Fruit fly (Drosophila melanogaster) whole organism, embryonic: ENCODE measurements around the gene Pif1A.
A peak's percentile ranks its signal among the peaks of the same experiment; 100 is the strongest.

Source experiments
- Adf1 ChIP-seq: fragments of 200-800 bp; sonication (Bioruptor generic); IDR thresholded peaks from 2 replicates; pipeline ENCODE4 v1.3.6; 2022; ENCODE audit warnings: missing biosample characterization, missing genetic modification characterization
- Aef1 ChIP-seq: fragments of 200-800 bp; sonication (Bioruptor generic); IDR thresholded peaks from 3 replicates; pipeline ENCODE4 v1.3.6; 2022; ENCODE audit warnings: missing biosample characterization, missing genetic modification characterization
- Atf3 ChIP-seq: fragments of 200-800 bp; sonication (Bioruptor generic); optimal IDR thresholded peaks from 3 replicates; lab custom pipeline; 2016; ENCODE audit warnings: missing biosample characterization, missing genetic modification characterization
- C15 ChIP-seq: fragments of 200-800 bp; sonication (Bioruptor generic); IDR thresholded peaks from 3 replicates; pipeline ENCODE4 v1.3.6; 2022; ENCODE audit warnings: missing biosample characterization, missing genetic modification characterization
- CG11723 ChIP-seq: fragments of 200-800 bp; sonication (Bioruptor generic); optimal IDR thresholded peaks from 2 replicates; lab custom pipeline; 2017; ENCODE audit warnings: missing biosample characterization, mild to moderate bottlenecking, missing genetic modification characterization
- CG17359 ChIP-seq: fragments of 200-800 bp; sonication (Bioruptor generic); optimal IDR thresholded peaks from 3 replicates; lab custom pipeline; 2018; ENCODE audit warnings: missing biosample characterization, mild to moderate bottlenecking, missing genetic modification characterization, moderate library complexity
- CG17802 ChIP-seq: fragments of 200-800 bp; sonication (Bioruptor generic); optimal IDR thresholded peaks from 2 replicates; lab custom pipeline; 2018; ENCODE audit warnings: missing biosample characterization, mild to moderate bottlenecking, missing genetic modification characterization, moderate library complexity
- CG2875 ChIP-seq: fragments of 200-800 bp; sonication (Bioruptor generic); optimal IDR thresholded peaks from 2 replicates; lab custom pipeline; 2017; ENCODE audit warnings: missing biosample characterization, mild to moderate bottlenecking, missing genetic modification characterization, missing genetic modification reagents
- CG31441 ChIP-seq: fragments of 200-800 bp; sonication (Bioruptor generic); IDR thresholded peaks from 2 replicates; pipeline ENCODE4 v1.3.6; 2022; ENCODE audit warnings: missing biosample characterization, missing genetic modification characterization
- CG32772 ChIP-seq: fragments of 200-800 bp; sonication (Bioruptor generic); IDR thresholded peaks from 2 replicates; pipeline ENCODE4 v1.3.6; 2022; ENCODE audit warnings: missing biosample characterization, missing genetic modification characterization
- CG3847 ChIP-seq: fragments of 200-800 bp; sonication (Bioruptor generic); IDR thresholded peaks from 2 replicates; pipeline ENCODE4 v1.3.6; 2022; ENCODE audit warnings: missing biosample characterization, missing genetic modification characterization
- CG4282 ChIP-seq: fragments of 200-800 bp; sonication (Bioruptor generic); optimal IDR thresholded peaks from 2 replicates; lab custom pipeline; 2016; ENCODE audit warnings: missing biosample characterization, missing genetic modification characterization
- CG43689 ChIP-seq: fragments of 200-800 bp; sonication (Bioruptor generic); IDR thresholded peaks from 2 replicates; pipeline ENCODE4 v1.3.6; 2022; ENCODE audit warnings: missing biosample characterization, missing genetic modification characterization
- CG4404 ChIP-seq: fragments of 200-800 bp; sonication (Bioruptor generic); IDR thresholded peaks from 2 replicates; pipeline ENCODE4 v1.3.6; 2022; ENCODE audit warnings: missing biosample characterization, missing genetic modification characterization
- CG5180 ChIP-seq: fragments of 200-800 bp; sonication (Bioruptor generic); optimal IDR thresholded peaks from 3 replicates; lab custom pipeline; 2017; ENCODE audit warnings: missing biosample characterization, missing genetic modification characterization, mild to moderate bottlenecking, moderate library complexity, missing genetic modification reagents
- CG5245 ChIP-seq: fragments of 200-800 bp; sonication (Bioruptor generic); optimal IDR thresholded peaks from 3 replicates; lab custom pipeline; 2016; ENCODE audit warnings: missing biosample characterization, missing genetic modification characterization
- CG7357 ChIP-seq: fragments of 200-800 bp; sonication (Bioruptor generic); IDR thresholded peaks from 3 replicates; pipeline ENCODE4 v1.3.6; 2022; ENCODE audit warnings: missing biosample characterization, missing genetic modification characterization
- CG8924 ChIP-seq: fragments of 200-800 bp; optimal IDR thresholded peaks from 3 replicates; lab custom pipeline; 2019; ENCODE audit warnings: missing biosample characterization, mild to moderate bottlenecking, missing genetic modification characterization, moderate library complexity
- Dip2 ChIP-seq: fragments of 200-800 bp; sonication (Bioruptor generic); IDR thresholded peaks from 2 replicates; pipeline ENCODE4 v1.3.6; 2022; ENCODE audit warnings: missing biosample characterization, missing genetic modification characterization
- Fer1 ChIP-seq: fragments of 200-800 bp; sonication (Bioruptor generic); optimal IDR thresholded peaks from 2 replicates; lab custom pipeline; 2017; ENCODE audit warnings: missing biosample characterization, mild to moderate bottlenecking, missing genetic modification characterization
- H15 ChIP-seq: fragments of 200-800 bp; sonication (Bioruptor generic); IDR thresholded peaks from 3 replicates; pipeline ENCODE4 v1.3.6; 2022; ENCODE audit warnings: missing biosample characterization, missing genetic modification characterization
- Hey ChIP-seq: fragments of 200-800 bp; sonication (Bioruptor generic); optimal IDR thresholded peaks from 3 replicates; lab custom pipeline; 2018; ENCODE audit warnings: missing biosample characterization, mild to moderate bottlenecking, missing genetic modification characterization
- Kr ChIP-seq: fragments of 200-800 bp; sonication (Bioruptor generic); optimal IDR thresholded peaks from 2 replicates; lab custom pipeline; 2017; ENCODE audit warnings: missing biosample characterization, mild to moderate bottlenecking, missing genetic modification characterization
- Myb ChIP-seq: fragments of 200-800 bp; sonication (Bioruptor generic); optimal IDR thresholded peaks from 2 replicates; lab custom pipeline; 2016; ENCODE audit warnings: missing biosample characterization, missing genetic modification characterization
- Ravus ChIP-seq: fragments of 200-800 bp; sonication (Bioruptor generic); IDR thresholded peaks from 2 replicates; pipeline ENCODE4 v1.3.6; 2022; ENCODE audit warnings: missing biosample characterization, missing genetic modification characterization
- Stat92E ChIP-seq, 3 experiments: fragments of >200 bp in 2 of 3; fragments of 200-800 bp in 1 of 3; sonication (Bioruptor generic) in 1 of 3; optimal IDR thresholded peaks; 2 replicates each; lab custom pipeline; 2017 to 2019; ENCODE audit warnings: missing biosample characterization in 3 of 3, missing genetic modification characterization in 3 of 3, mild to moderate bottlenecking in 1 of 3, moderate library complexity in 1 of 3
- Trl ChIP-seq, 3 experiments: fragments of >200 bp in 2 of 3; fragments of 200-800 bp in 1 of 3; sonication (Bioruptor generic) in 1 of 3; optimal IDR thresholded peaks; 2 replicates in 1 of 3; 3 replicates in 2 of 3; lab custom pipeline; 2016 to 2017; ENCODE audit warnings: missing biosample characterization in 1 of 3, missing genetic modification characterization in 1 of 3
- al ChIP-seq: fragments of 200-800 bp; sonication (Bioruptor generic); IDR thresholded peaks from 2 replicates; pipeline ENCODE4 v1.3.6; 2022; ENCODE audit warnings: missing biosample characterization, missing genetic modification characterization
- ash1 ChIP-seq: fragments of 200-800 bp; sonication (Bioruptor generic); optimal IDR thresholded peaks from 2 replicates; lab custom pipeline; 2018; ENCODE audit warnings: missing biosample characterization, mild to moderate bottlenecking, missing genetic modification characterization
- bigmax ChIP-seq: fragments of 200-800 bp; sonication (Bioruptor generic); optimal IDR thresholded peaks from 2 replicates; lab custom pipeline; 2018; ENCODE audit warnings: missing biosample characterization, mild to moderate bottlenecking, missing genetic modification characterization
- br ChIP-seq: fragments of >200 bp; optimal IDR thresholded peaks from 2 replicates; lab custom pipeline; 2017
- chinmo ChIP-seq: fragments of 200-800 bp; sonication (Bioruptor generic); IDR thresholded peaks from 4 replicates; pipeline ENCODE4 v1.3.6; 2022; ENCODE audit warnings: missing biosample characterization, missing genetic modification characterization; ENCODE audit not compliant: partially characterized antibody
- dmrt11E ChIP-seq: fragments of 200-800 bp; sonication (Bioruptor generic); optimal IDR thresholded peaks from 3 replicates; lab custom pipeline; 2018; ENCODE audit warnings: missing biosample characterization, mild to moderate bottlenecking, missing genetic modification characterization, moderate library complexity
- gt ChIP-seq: fragments of 200-800 bp; sonication (Bioruptor generic); IDR thresholded peaks from 2 replicates; pipeline ENCODE4 v1.3.6; 2022; ENCODE audit warnings: missing biosample characterization, missing genetic modification characterization
- insv ChIP-seq, 2 experiments: fragments of 200-800 bp; sonication (Bioruptor generic); optimal IDR thresholded peaks; 3 replicates each; lab custom pipeline; 2016 to 2018; ENCODE audit warnings: missing biosample characterization in 2 of 2, missing genetic modification characterization in 2 of 2
- jing ChIP-seq: fragments of 200-800 bp; sonication (Bioruptor generic); optimal IDR thresholded peaks from 2 replicates; lab custom pipeline; 2018; ENCODE audit warnings: missing biosample characterization, mild to moderate bottlenecking, missing genetic modification characterization
- ken ChIP-seq: fragments of 200-800 bp; sonication (Bioruptor generic); IDR thresholded peaks from 3 replicates; pipeline ENCODE4 v1.3.6; 2022; ENCODE audit warnings: missing biosample characterization, missing genetic modification characterization
- lbe ChIP-seq: fragments of 200-800 bp; sonication (Bioruptor generic); optimal IDR thresholded peaks from 2 replicates; lab custom pipeline; 2016; ENCODE audit warnings: missing biosample characterization, mild to moderate bottlenecking, missing genetic modification characterization
- mirr ChIP-seq: fragments of 200-800 bp; sonication (Bioruptor generic); optimal IDR thresholded peaks from 3 replicates; lab custom pipeline; 2018; ENCODE audit warnings: missing biosample characterization, mild to moderate bottlenecking, missing genetic modification characterization
- nmo ChIP-seq: fragments of 200-800 bp; sonication (Bioruptor generic); optimal IDR thresholded peaks from 2 replicates; lab custom pipeline; 2018; ENCODE audit warnings: missing biosample characterization, mild to moderate bottlenecking, missing genetic modification characterization, moderate library complexity
- nom ChIP-seq: fragments of 200-800 bp; sonication (Bioruptor generic); optimal IDR thresholded peaks from 2 replicates; lab custom pipeline; 2017; ENCODE audit warnings: missing biosample characterization, missing genetic modification characterization, mild to moderate bottlenecking, moderate library complexity, missing genetic modification reagents
- peb ChIP-seq: fragments of 200-800 bp; sonication (Bioruptor generic); IDR thresholded peaks from 2 replicates; pipeline ENCODE4 v1.3.6; 2022; ENCODE audit warnings: missing biosample characterization, missing genetic modification characterization
- pum ChIP-seq: fragments of 200-800 bp; sonication (Bioruptor generic); optimal IDR thresholded peaks from 2 replicates; lab custom pipeline; 2016; ENCODE audit warnings: missing biosample characterization, missing genetic modification characterization
- pzg ChIP-seq: fragments of 200-800 bp; sonication (Bioruptor generic); optimal IDR thresholded peaks from 3 replicates; lab custom pipeline; 2018; ENCODE audit warnings: missing biosample characterization, mild to moderate bottlenecking, missing genetic modification characterization, moderate library complexity
- sd ChIP-seq: fragments of 200-800 bp; sonication (Bioruptor generic); optimal IDR thresholded peaks from 3 replicates; lab custom pipeline; 2018; ENCODE audit warnings: missing biosample characterization, mild to moderate bottlenecking, missing genetic modification characterization, moderate library complexity
- sisA ChIP-seq: fragments of 200-800 bp; sonication (Bioruptor generic); IDR thresholded peaks from 2 replicates; pipeline ENCODE4 v1.3.6; 2022; ENCODE audit warnings: missing biosample characterization, missing genetic modification characterization
- stwl ChIP-seq: fragments of 200-800 bp; sonication (Bioruptor generic); optimal IDR thresholded peaks from 3 replicates; lab custom pipeline; 2018; ENCODE audit warnings: missing biosample characterization, mild to moderate bottlenecking, missing genetic modification characterization, moderate library complexity
- tin ChIP-seq: fragments of 200-800 bp; sonication (Bioruptor generic); optimal IDR thresholded peaks from 3 replicates; lab custom pipeline; 2016; ENCODE audit warnings: missing biosample characterization, missing genetic modification characterization
- toy ChIP-seq: fragments of 200-800 bp; sonication (Bioruptor generic); IDR thresholded peaks from 2 replicates; pipeline ENCODE4 v1.3.6; 2022; ENCODE audit warnings: missing biosample characterization, missing genetic modification characterization
- trem ChIP-seq: fragments of 200-800 bp; optimal IDR thresholded peaks from 3 replicates; lab custom pipeline; 2019; ENCODE audit warnings: missing biosample characterization, mild to moderate bottlenecking, missing genetic modification characterization, moderate library complexity
- ttk ChIP-seq: fragments of 200-800 bp; sonication (Bioruptor generic); IDR thresholded peaks from 2 replicates; pipeline ENCODE4 v2.1.2; 2022; ENCODE audit warnings: missing biosample characterization, missing genetic modification characterization

Gene Pif1A

dm6 chr3R:8801126-8801762, at the start of gene Pif1A, which contains the start of the genes Pif1B and CCT7 (continued):
- TF ChIP-seq nom (GFP tag; lab: Kevin White, UChicago), result peak; percentile 38
- TF ChIP-seq bigmax, result peak; percentile 94
- no peak for TF ChIP-seq CG3847 (GFP tag; lab: Robert Waterston, UW)
- peak; percentile 16 for TF ChIP-seq pum (GFP tag; lab: Kevin White, UChicago)
- TF ChIP-seq ttk (GFP tag; lab: Robert Waterston, UW), result no peak
- TF ChIP-seq CG11723 (GFP tag; lab: Kevin White, UChicago), result no peak
- no peak for TF ChIP-seq CG5180 (GFP tag; lab: Kevin White, UChicago)
- no peak for TF ChIP-seq CG17359 (tag; lab: Kevin White, UChicago)
- peak; percentile 47 for TF ChIP-seq nmo (GFP tag; lab: Kevin White, UChicago)
- peak; percentile 86 for TF ChIP-seq Myb (GFP tag; lab: Kevin White, UChicago)
- TF ChIP-seq C15 (GFP tag; lab: Robert Waterston, UW), result no peak
- TF ChIP-seq Hey (tag; lab: Kevin White, UChicago), result no peak
- TF ChIP-seq trem (tag; lab: Kevin White, UChicago), result peak; percentile 83
- no peak for TF ChIP-seq br (lab: Kevin White, UChicago)
- TF ChIP-seq toy (GFP tag; lab: Robert Waterston, UW), result no peak
- TF ChIP-seq Fer1, result peak; percentile 15
- no peak for TF ChIP-seq CG43689
- TF ChIP-seq Atf3 (GFP tag; lab: Kevin White, UChicago), result peak; percentile 74
- TF ChIP-seq peb, result no peak
- TF ChIP-seq Stat92E (GFP tag; optimal IDR thresholded peaks at IDR 0.05; lab: Kevin White, UChicago), result peak in 1 of 3 experiments; percentile 66
- no peak for TF ChIP-seq ken
- no peak for TF ChIP-seq CG2875 (GFP tag; lab: Kevin White, UChicago)
- peak; percentile 8 for TF ChIP-seq dmrt11E (tag; lab: Kevin White, UChicago)
- no peak for TF ChIP-seq Kr (GFP tag; lab: Kevin White, UChicago)
- no peak for TF ChIP-seq lbe (GFP tag; lab: Kevin White, UChicago)
- no peak for TF ChIP-seq CG31441 (GFP tag; lab: Robert Waterston, UW)
- TF ChIP-seq CG32772 (GFP tag; lab: Robert Waterston, UW), result no peak
- peak; percentile 87 for TF ChIP-seq stwl (tag; lab: Kevin White, UChicago)
- TF ChIP-seq CG4282 (GFP tag; lab: Kevin White, UChicago), result no peak
- peak; percentile 90; the same call in 3 of the 4 replicates for TF ChIP-seq chinmo (GFP tag; lab: Robert Waterston, UW)
- TF ChIP-seq Trl (optimal IDR thresholded peaks at IDR 0.05; lab: Kevin White, UChicago), result no peak
- peak; percentile 17 for TF ChIP-seq Trl (GFP tag; optimal IDR thresholded peaks at IDR 0.05; lab: Kevin White, UChicago)
- peak in 1 of 2 experiments; percentile 4 for TF ChIP-seq insv (GFP tag; optimal IDR thresholded peaks at IDR 0.05; lab: Kevin White, UChicago)
- TF ChIP-seq gt (GFP tag; lab: Robert Waterston, UW), result no peak
- TF ChIP-seq Adf1, result no peak
- no peak for TF ChIP-seq Aef1
- no peak for TF ChIP-seq al (GFP tag; lab: Robert Waterston, UW)
- TF ChIP-seq Dip2 (GFP tag; lab: Robert Waterston, UW), result no peak
- no peak for TF ChIP-seq CG5245
- peak; percentile 78 for TF ChIP-seq CG17802 (tag; lab: Kevin White, UChicago)
- TF ChIP-seq tin (GFP tag; lab: Kevin White, UChicago), result peak; percentile 4
- peak; percentile 77 for TF ChIP-seq pzg (GFP tag; lab: Kevin White, UChicago)
- no peak for TF ChIP-seq ash1 (GFP tag; lab: Kevin White, UChicago)
- no peak for TF ChIP-seq sisA (GFP tag; lab: Robert Waterston, UW)
- no peak for TF ChIP-seq mirr (GFP tag; lab: Kevin White, UChicago)
- no peak for TF ChIP-seq jing (GFP tag; lab: Kevin White, UChicago)
- TF ChIP-seq CG4404 (GFP tag; lab: Robert Waterston, UW), result no peak
- TF ChIP-seq CG8924 (tag; lab: Kevin White, UChicago), result no peak
- no peak for TF ChIP-seq Ravus (GFP tag; lab: Robert Waterston, UW)
- TF ChIP-seq CG7357 (GFP tag; lab: Robert Waterston, UW), result peak; percentile 89
- no peak for TF ChIP-seq sd (tag; lab: Kevin White, UChicago)
- TF ChIP-seq H15 (GFP tag; lab: Robert Waterston, UW), result no peak
